Fruit fly (Drosophila melanogaster): Measurements from ENCODE around the gene aos.

The aos gene

DNA sequence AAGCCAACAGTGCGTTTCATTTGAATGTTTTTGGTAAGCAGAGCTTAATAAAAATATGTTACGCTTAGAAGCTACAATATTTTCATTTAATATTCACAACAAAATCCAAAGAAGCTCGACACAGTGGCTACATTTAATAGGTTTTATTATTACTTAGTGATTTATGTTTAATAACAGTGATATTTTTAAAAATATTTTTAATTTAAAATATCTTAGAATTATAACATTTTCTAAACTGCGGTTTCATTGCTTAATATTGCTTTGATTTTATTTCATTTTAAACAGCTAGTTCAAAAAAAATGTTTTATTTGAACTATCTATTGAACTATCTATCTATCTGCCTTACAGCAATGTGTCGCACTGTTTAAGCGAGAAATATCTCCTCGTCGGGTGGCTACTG, 4.4 kb upstream of the aos start:
- TF ChIP-seq HLH106 (tag; optimal IDR thresholded peaks at IDR 0.05): peak; percentile 28
- TF ChIP-seq Hr78 (GFP tag; optimal IDR thresholded peaks at IDR 0.05): no peak
- peak in 1 of 2 experiments; percentile 10 for TF ChIP-seq foxo (GFP tag; optimal IDR thresholded peaks at IDR 0.05)

DNA sequence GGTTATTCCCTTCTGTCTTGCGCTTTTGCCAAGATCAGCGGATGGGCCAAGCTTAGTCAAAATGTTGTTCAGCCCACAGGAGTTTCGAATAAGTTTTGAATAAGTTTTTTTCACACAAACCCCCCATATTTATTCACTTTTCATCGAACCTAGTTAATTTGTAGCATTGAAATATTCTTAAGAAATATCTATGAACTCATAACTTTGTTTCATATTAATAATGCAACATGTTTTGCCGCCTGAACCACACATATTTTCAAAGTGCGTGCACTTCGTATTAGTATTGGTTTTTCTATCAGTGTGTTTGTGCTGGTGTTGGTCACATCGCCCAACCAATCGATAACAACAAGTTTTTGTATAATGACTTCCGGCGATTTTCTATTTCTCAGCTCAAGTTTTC, 3.1 kb upstream of the aos start:
- TF ChIP-seq CrebA (GFP tag; optimal IDR thresholded peaks at IDR 0.05; ENCODE audit: borderline replicate concordance) (no peak), GATAd (GFP tag; optimal IDR thresholded peaks at IDR 0.05) (no peak), N (GFP tag; optimal IDR thresholded peaks at IDR 0.05) (no peak), foxo (GFP tag; optimal IDR thresholded peaks at IDR 0.05) (no peak), Vsx2 (GFP tag; optimal IDR thresholded peaks at IDR 0.05; ENCODE audit: partially characterized antibody) (no peak), fru (GFP tag; optimal IDR thresholded peaks at IDR 0.05) (peak; percentile 31), h (GFP tag; optimal IDR thresholded peaks at IDR 0.05) (peak; percentile 49), Dfd (GFP tag; optimal IDR thresholded peaks at IDR 0.05) (no peak), Jra (GFP tag; optimal IDR thresholded peaks at IDR 0.05) (no peak), woc (GFP tag; optimal IDR thresholded peaks at IDR 0.05) (peak; percentile 40), Hr83 (GFP tag; optimal IDR thresholded peaks at IDR 0.05; ENCODE audit: poor library complexity, severe bottlenecking) (no peak), Rel (GFP tag; optimal IDR thresholded peaks at IDR 0.05) (no peak), Rel (tag; optimal IDR thresholded peaks at IDR 0.05) (no peak), sage (GFP tag; optimal IDR thresholded peaks at IDR 0.05) (no peak)

DNA sequence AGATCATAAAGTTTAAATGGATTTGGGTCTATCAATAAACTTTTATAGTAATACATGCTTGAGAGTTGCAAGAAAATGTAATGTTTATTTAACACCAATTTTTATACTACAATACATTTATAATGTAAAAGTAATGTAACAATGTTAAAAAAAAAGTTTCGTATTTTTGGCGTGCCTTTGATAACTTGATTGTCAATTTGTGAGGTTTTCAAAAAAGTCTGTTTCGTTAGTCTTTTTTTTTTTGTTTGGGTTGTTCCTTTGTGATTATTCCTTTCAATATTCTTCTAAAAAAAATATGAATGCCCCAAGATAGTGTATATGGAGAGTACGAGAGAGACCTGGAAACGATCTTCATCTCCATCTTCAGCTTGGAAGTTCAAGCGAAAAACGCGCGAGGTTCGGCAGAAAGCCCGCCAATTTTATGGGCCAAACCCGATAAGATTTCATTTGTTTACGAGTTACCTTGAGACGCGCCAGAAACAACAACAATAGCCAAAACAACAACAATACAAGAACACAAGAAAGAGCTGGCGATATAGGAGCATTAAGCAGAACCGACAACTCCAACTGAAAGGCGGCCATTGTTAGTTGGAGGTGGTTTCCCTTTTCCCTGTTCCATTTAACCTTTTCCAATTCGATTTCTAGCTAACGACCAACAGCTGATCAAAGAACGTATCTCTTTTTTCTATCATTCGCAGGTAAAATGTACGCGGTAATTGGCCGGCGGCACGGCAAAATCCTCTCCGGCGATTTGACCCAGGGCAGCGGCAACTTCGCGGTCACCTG, 1.5 kb upstream of the aos start:
- TF ChIP-seq h (GFP tag; optimal IDR thresholded peaks at IDR 0.05) (peak; percentile 14), fru (GFP tag; optimal IDR thresholded peaks at IDR 0.05) (peak; percentile 3), Rel (GFP tag; optimal IDR thresholded peaks at IDR 0.05) (no peak), Rel (tag; optimal IDR thresholded peaks at IDR 0.05) (peak; percentile 5), Dif (GFP tag; optimal IDR thresholded peaks at IDR 0.05; ENCODE audit: partially characterized antibody) (no peak), Dfd (GFP tag; optimal IDR thresholded peaks at IDR 0.05) (no peak), ey (GFP tag; optimal IDR thresholded peaks at IDR 0.05) (peak; percentile 15), pan (optimal IDR thresholded peaks at IDR 0.05) (no peak), psq (GFP tag; optimal IDR thresholded peaks at IDR 0.05) (peak; percentile 34), GATAd (GFP tag; optimal IDR thresholded peaks at IDR 0.05) (no peak), dl (GFP tag; optimal IDR thresholded peaks at IDR 0.05; ENCODE audit: insufficient read depth in 1 of 2, partially characterized antibody in 2 of 2) (no peak), woc (GFP tag; optimal IDR thresholded peaks at IDR 0.05) (peak; percentile 65), Jra (GFP tag; optimal IDR thresholded peaks at IDR 0.05) (no peak), Hr78 (GFP tag; optimal IDR thresholded peaks at IDR 0.05) (no peak), rgr (GFP tag; optimal IDR thresholded peaks at IDR 0.05) (no peak), foxo (GFP tag; optimal IDR thresholded peaks at IDR 0.05) (peak in 1 of 2 experiments; percentile 47), Sp1 (GFP tag; optimal IDR thresholded peaks at IDR 0.05) (no peak), Hr83 (GFP tag; optimal IDR thresholded peaks at IDR 0.05; ENCODE audit: poor library complexity, severe bottlenecking) (no peak), Mio (GFP tag; optimal IDR thresholded peaks at IDR 0.05) (no peak)

DNA sequence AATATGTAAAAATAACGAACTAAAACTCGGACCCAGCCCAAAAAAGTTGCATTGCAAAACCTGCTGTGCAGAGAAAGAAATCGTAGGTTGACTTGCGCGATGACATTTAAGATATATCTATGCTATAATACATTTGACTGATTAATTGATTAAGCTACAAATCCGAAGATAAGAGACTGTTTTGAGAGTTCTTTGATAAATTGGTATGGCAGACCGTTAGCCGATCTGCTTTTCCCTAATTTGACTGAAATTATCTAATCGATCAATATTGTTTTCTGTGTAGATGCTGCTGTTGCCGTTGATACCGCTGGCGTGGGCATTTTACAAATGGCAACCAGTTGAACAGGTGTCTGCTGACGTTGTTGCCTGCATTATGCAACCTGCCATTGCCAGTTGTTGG, 1.3 kb downstream of the aos start:
- no peak for TF ChIP-seq jim (GFP tag; optimal IDR thresholded peaks at IDR 0.05)
- TF ChIP-seq h (GFP tag; optimal IDR thresholded peaks at IDR 0.05): peak; percentile 15

DNA sequence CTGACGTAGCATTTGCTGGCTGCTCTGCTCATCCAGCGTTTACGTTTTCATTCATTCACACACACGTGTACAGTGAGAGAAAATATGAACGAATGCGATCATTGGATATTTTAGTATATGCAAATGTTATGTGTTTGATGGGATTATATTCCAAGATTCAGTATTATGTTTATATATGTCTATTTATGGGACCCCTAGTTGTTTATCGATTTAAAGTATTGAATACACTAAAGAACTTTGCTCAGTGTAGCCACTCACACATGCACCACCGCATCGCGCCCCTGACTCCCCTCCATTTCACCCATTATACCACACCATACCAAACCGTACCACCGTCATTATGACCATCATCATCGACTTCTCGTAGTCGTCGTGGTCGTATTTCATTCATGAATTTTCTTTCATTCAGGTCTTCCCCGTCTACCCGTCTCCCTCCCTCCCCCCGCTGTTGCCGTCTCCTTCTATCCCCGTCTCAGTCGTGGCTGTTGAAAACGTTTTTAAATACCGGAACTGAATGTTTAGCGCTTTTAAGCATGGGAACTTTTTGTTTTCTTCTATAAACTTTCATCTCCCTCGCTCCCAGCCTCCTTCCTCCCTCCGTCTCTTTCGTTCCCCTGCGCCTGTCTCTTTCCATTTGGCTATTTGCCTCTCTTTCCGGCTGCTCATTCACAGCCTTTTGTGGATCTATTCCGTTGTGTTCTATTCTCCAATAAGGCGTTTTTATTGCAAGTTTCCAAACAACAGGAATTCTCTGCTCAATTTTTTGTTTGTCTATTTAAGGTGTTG, 2.8 kb downstream of the aos start:
- no peak for TF ChIP-seq Hr78 (GFP tag; optimal IDR thresholded peaks at IDR 0.05)
- TF ChIP-seq N (GFP tag; optimal IDR thresholded peaks at IDR 0.05): no peak
- TF ChIP-seq Dfd (GFP tag; optimal IDR thresholded peaks at IDR 0.05): no peak
- no peak for TF ChIP-seq pan (optimal IDR thresholded peaks at IDR 0.05)
- TF ChIP-seq Mio (GFP tag; optimal IDR thresholded peaks at IDR 0.05): no peak
- TF ChIP-seq Hr83 (GFP tag; optimal IDR thresholded peaks at IDR 0.05; ENCODE audit: poor library complexity, severe bottlenecking): no peak
- TF ChIP-seq woc (GFP tag; optimal IDR thresholded peaks at IDR 0.05): peak; percentile 43
- TF ChIP-seq CG32264 (GFP tag; optimal IDR thresholded peaks at IDR 0.05): peak; percentile 5
- peak; percentile 71 for TF ChIP-seq Hnf4 (GFP tag; optimal IDR thresholded peaks at IDR 0.05)
- no peak for TF ChIP-seq dsf (GFP tag; optimal IDR thresholded peaks at IDR 0.05; ENCODE audit: borderline replicate concordance)
- TF ChIP-seq CG9705 (GFP tag; optimal IDR thresholded peaks at IDR 0.05): peak; percentile 31
- no peak for TF ChIP-seq lola (GFP tag; optimal IDR thresholded peaks at IDR 0.05)
- peak; percentile 81 for TF ChIP-seq h (GFP tag; optimal IDR thresholded peaks at IDR 0.05)
- TF ChIP-seq brk (GFP tag; optimal IDR thresholded peaks at IDR 0.05): peak; percentile 44
- no peak for TF ChIP-seq Abd-B (GFP tag; optimal IDR thresholded peaks at IDR 0.05)
- TF ChIP-seq sv (GFP tag; optimal IDR thresholded peaks at IDR 0.05): peak; percentile 93
- peak; percentile 58 for TF ChIP-seq dmrt93B (GFP tag; optimal IDR thresholded peaks at IDR 0.05)
- no peak for TF ChIP-seq jim (GFP tag; optimal IDR thresholded peaks at IDR 0.05)
- TF ChIP-seq Dif (GFP tag; optimal IDR thresholded peaks at IDR 0.05; ENCODE audit: partially characterized antibody): no peak
- TF ChIP-seq tai (GFP tag; optimal IDR thresholded peaks at IDR 0.05): peak; percentile 30
- peak; percentile 75 for TF ChIP-seq OdsH (GFP tag; optimal IDR thresholded peaks at IDR 0.05)
- TF ChIP-seq fru (GFP tag; optimal IDR thresholded peaks at IDR 0.05): peak; percentile 79
- TF ChIP-seq usp (GFP tag; optimal IDR thresholded peaks at IDR 0.05): no peak
- no peak for TF ChIP-seq GATAd (GFP tag; optimal IDR thresholded peaks at IDR 0.05)
